Fruit fly (Drosophila melanogaster) whole organism, wandering third instar larva: Measurements from ENCODE around the gene lbl.

ENCODE experiments used
- Myc ChIP-seq: fragments of >200 bp; optimal IDR thresholded peaks from 2 replicates; lab custom pipeline; 2017
- dmrt93B ChIP-seq: fragments of 200-800 bp; sonication (Bioruptor generic); optimal IDR thresholded peaks from 2 replicates; lab custom pipeline; 2018; ENCODE audit warnings: missing biosample characterization, mild to moderate bottlenecking, missing genetic modification characterization

DNA sequence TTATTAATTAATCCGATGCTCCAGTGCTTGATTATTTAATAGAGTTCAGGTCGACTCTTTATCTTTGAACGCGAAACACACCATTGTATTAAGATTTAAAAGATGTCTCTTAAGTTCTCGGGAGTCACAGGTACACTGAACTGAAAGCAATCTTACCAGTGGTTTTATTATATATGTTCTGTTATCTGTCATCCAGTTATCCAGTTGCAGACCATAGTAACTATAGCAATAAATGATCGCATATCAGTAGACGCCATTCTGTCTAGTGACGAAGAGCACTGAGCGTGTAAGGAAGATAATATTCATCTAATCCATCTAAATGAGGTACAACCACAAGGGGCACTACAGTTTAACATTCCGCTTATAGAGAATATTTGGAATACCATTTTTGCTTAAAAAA is 34.3 kb downstream of the lbl start, which contains the start of gene Ugt49B2:
- TF ChIP-seq Myc (lab: Kevin White, UChicago) (no peak), dmrt93B (GFP tag; lab: Kevin White, UChicago) (no peak)
